Fruit fly (Drosophila melanogaster) whole organism, embryonic: ENCODE results near the gene Pif1A.

Experiments
- Bgb ChIP-seq: fragments of 200-800 bp; sonication (Bioruptor generic); IDR thresholded peaks from 2 replicates; pipeline ENCODE4 v1.3.6; 2022; ENCODE audit warnings: missing biosample characterization, missing genetic modification characterization; ENCODE audit not compliant: partially characterized antibody
- CG10147 ChIP-seq: fragments of 200-800 bp; sonication (Bioruptor generic); optimal IDR thresholded peaks from 2 replicates; lab custom pipeline; 2019; ENCODE audit warnings: missing biosample characterization, mild to moderate bottlenecking, missing genetic modification characterization, moderate library complexity
- CG11695 ChIP-seq: fragments of 200-800 bp; sonication (Bioruptor generic); IDR thresholded peaks from 3 replicates; pipeline ENCODE4 v1.3.6; 2022; ENCODE audit warnings: missing biosample characterization, missing genetic modification characterization
- CG11723 ChIP-seq: fragments of 200-800 bp; sonication (Bioruptor generic); optimal IDR thresholded peaks from 2 replicates; lab custom pipeline; 2017; ENCODE audit warnings: missing biosample characterization, mild to moderate bottlenecking, missing genetic modification characterization
- CG12155 ChIP-seq: fragments of 200-800 bp; sonication (Bioruptor generic); optimal IDR thresholded peaks from 3 replicates; lab custom pipeline; 2016; ENCODE audit warnings: missing biosample characterization, missing genetic modification characterization
- CG12219 ChIP-seq: fragments of 200-800 bp; sonication (Bioruptor generic); optimal IDR thresholded peaks from 3 replicates; lab custom pipeline; 2018; ENCODE audit warnings: missing biosample characterization, mild to moderate bottlenecking, missing genetic modification characterization
- CG14441 ChIP-seq: fragments of 200-800 bp; sonication (Bioruptor generic); IDR thresholded peaks from 2 replicates; pipeline ENCODE4 v1.3.6; 2022; ENCODE audit warnings: missing biosample characterization, missing genetic modification characterization
- CG16815 ChIP-seq: fragments of 200-800 bp; sonication (Bioruptor generic); optimal IDR thresholded peaks from 3 replicates; lab custom pipeline; 2017; ENCODE audit warnings: missing biosample characterization, mild to moderate bottlenecking, missing genetic modification characterization
- CG18764 ChIP-seq: fragments of 200-800 bp; sonication (Bioruptor generic); optimal IDR thresholded peaks from 3 replicates; lab custom pipeline; 2016; ENCODE audit warnings: missing biosample characterization, missing genetic modification characterization
- CG2120 ChIP-seq: fragments of 200-800 bp; sonication (Bioruptor generic); optimal IDR thresholded peaks from 3 replicates; lab custom pipeline; 2016; ENCODE audit warnings: missing biosample characterization, missing genetic modification characterization
- CG30431 ChIP-seq: fragments of 200-800 bp; sonication (Bioruptor generic); optimal IDR thresholded peaks from 2 replicates; lab custom pipeline; 2017; ENCODE audit warnings: missing biosample characterization, missing genetic modification characterization
- CG3281 ChIP-seq: fragments of 200-800 bp; sonication (Bioruptor generic); optimal IDR thresholded peaks from 3 replicates; lab custom pipeline; 2017; ENCODE audit warnings: missing biosample characterization, mild to moderate bottlenecking, missing genetic modification characterization
- CG34224 ChIP-seq: fragments of 200-800 bp; sonication (Bioruptor generic); IDR thresholded peaks from 3 replicates; pipeline ENCODE4 v1.3.6; 2022; ENCODE audit warnings: missing biosample characterization, missing genetic modification characterization; ENCODE audit not compliant: partially characterized antibody
- CG3838 ChIP-seq: fragments of 200-800 bp; sonication (Bioruptor generic); optimal IDR thresholded peaks from 3 replicates; lab custom pipeline; 2016; ENCODE audit warnings: missing biosample characterization, missing genetic modification characterization
- CG42726 ChIP-seq: fragments of 200-800 bp; sonication (Bioruptor generic); IDR thresholded peaks from 2 replicates; pipeline ENCODE4 v1.3.6; 2022; ENCODE audit warnings: missing biosample characterization, missing genetic modification characterization; ENCODE audit not compliant: partially characterized antibody
- CG4328 ChIP-seq: fragments of 200-800 bp; sonication (Bioruptor generic); optimal IDR thresholded peaks from 3 replicates; lab custom pipeline; 2017; ENCODE audit warnings: missing biosample characterization, missing genetic modification reagents, missing genetic modification characterization
- CG4404 ChIP-seq: fragments of 200-800 bp; sonication (Bioruptor generic); IDR thresholded peaks from 2 replicates; pipeline ENCODE4 v1.3.6; 2022; ENCODE audit warnings: missing biosample characterization, missing genetic modification characterization
- CG4707 ChIP-seq: fragments of 200-800 bp; sonication (Bioruptor generic); optimal IDR thresholded peaks from 2 replicates; lab custom pipeline; 2018; ENCODE audit warnings: missing biosample characterization, mild to moderate bottlenecking, missing genetic modification characterization, moderate library complexity
- CG6683 ChIP-seq: fragments of 200-800 bp; sonication (Bioruptor generic); optimal IDR thresholded peaks from 2 replicates; lab custom pipeline; 2017; ENCODE audit warnings: missing biosample characterization, mild to moderate bottlenecking, missing genetic modification characterization, missing genetic modification reagents
- CG6813 ChIP-seq: fragments of 200-800 bp; sonication (Bioruptor generic); optimal IDR thresholded peaks from 2 replicates; lab custom pipeline; 2017; ENCODE audit warnings: missing biosample characterization, missing genetic modification characterization, mild to moderate bottlenecking, moderate library complexity, missing genetic modification reagents
- CG7839 ChIP-seq: fragments of 200-800 bp; sonication (Bioruptor generic); optimal IDR thresholded peaks from 3 replicates; lab custom pipeline; 2018; ENCODE audit warnings: missing biosample characterization, mild to moderate bottlenecking, missing genetic modification characterization, moderate library complexity
- CG7928 ChIP-seq: fragments of 200-800 bp; sonication (Bioruptor generic); optimal IDR thresholded peaks from 2 replicates; lab custom pipeline; 2017; ENCODE audit warnings: missing biosample characterization, mild to moderate bottlenecking, missing genetic modification characterization
- CG9215 ChIP-seq: fragments of 200-800 bp; sonication (Bioruptor generic); IDR thresholded peaks from 2 replicates; pipeline ENCODE4 v1.3.6; 2022; ENCODE audit warnings: missing biosample characterization, missing genetic modification characterization
- CG9727 ChIP-seq: fragments of 200-800 bp; sonication (Bioruptor generic); optimal IDR thresholded peaks from 3 replicates; lab custom pipeline; 2017; ENCODE audit warnings: missing biosample characterization, mild to moderate bottlenecking, missing genetic modification characterization
- CTCF ChIP-seq: fragments of 200-800 bp; sonication (Bioruptor generic); optimal IDR thresholded peaks from 2 replicates; lab custom pipeline; 2017; ENCODE audit warnings: missing biosample characterization, mild to moderate bottlenecking, missing genetic modification characterization, moderate library complexity
- D19B ChIP-seq: fragments of 200-800 bp; sonication (Bioruptor generic); optimal IDR thresholded peaks from 2 replicates; lab custom pipeline; 2017; ENCODE audit warnings: missing biosample characterization, mild to moderate bottlenecking, missing genetic modification characterization
- Dip2 ChIP-seq: fragments of 200-800 bp; sonication (Bioruptor generic); IDR thresholded peaks from 2 replicates; pipeline ENCODE4 v1.3.6; 2022; ENCODE audit warnings: missing biosample characterization, missing genetic modification characterization
- HmgD ChIP-seq: fragments of 200-800 bp; sonication (Bioruptor generic); optimal IDR thresholded peaks from 3 replicates; lab custom pipeline; 2016; ENCODE audit warnings: missing biosample characterization, missing genetic modification characterization
- Hr78 ChIP-seq, 2 experiments: fragments of 200-800 bp in 1 of 2; fragments of >200 bp in 1 of 2; sonication (Bioruptor generic) in 1 of 2; optimal IDR thresholded peaks; 2 replicates each; lab custom pipeline; 2017 to 2019; ENCODE audit warnings: missing biosample characterization in 2 of 2, missing genetic modification characterization in 2 of 2, mild to moderate bottlenecking in 1 of 2, moderate library complexity in 1 of 2
- Oli ChIP-seq: fragments of 200-800 bp; sonication (Bioruptor generic); optimal IDR thresholded peaks from 2 replicates; lab custom pipeline; 2018; ENCODE audit warnings: missing biosample characterization, mild to moderate bottlenecking, missing genetic modification characterization, moderate library complexity
- Optix ChIP-seq: fragments of 200-800 bp; sonication (Bioruptor generic); IDR thresholded peaks from 3 replicates; pipeline ENCODE4 v1.3.6; 2022; ENCODE audit warnings: missing biosample characterization, missing genetic modification characterization
- PHDP ChIP-seq: fragments of 200-800 bp; sonication (Bioruptor generic); optimal IDR thresholded peaks from 3 replicates; lab custom pipeline; 2018; ENCODE audit warnings: missing biosample characterization, mild to moderate bottlenecking, missing genetic modification characterization, moderate library complexity
- Ptx1 ChIP-seq: fragments of 200-800 bp; sonication (Bioruptor generic); IDR thresholded peaks from 2 replicates; pipeline ENCODE4 v1.3.6; 2022; ENCODE audit warnings: missing biosample characterization, missing genetic modification characterization
- Sin3A ChIP-seq: fragments of >200 bp; optimal IDR thresholded peaks from 2 replicates; lab custom pipeline; 2018
- bowl ChIP-seq: fragments of 200-800 bp; sonication (Bioruptor generic); IDR thresholded peaks from 2 replicates; pipeline ENCODE4 v1.3.6; 2022; ENCODE audit warnings: missing biosample characterization, missing genetic modification characterization
- caup ChIP-seq: fragments of 200-800 bp; sonication (Bioruptor generic); optimal IDR thresholded peaks from 3 replicates; lab custom pipeline; 2017; ENCODE audit warnings: missing biosample characterization, mild to moderate bottlenecking, missing genetic modification characterization, moderate library complexity; ENCODE audit not compliant: severe bottlenecking
- eve ChIP-seq, 2 experiments: fragments of >200 bp; optimal IDR thresholded peaks; 2 replicates each; lab custom pipeline; 2017; ENCODE audit warnings: missing biosample characterization in 2 of 2, missing genetic modification characterization in 2 of 2
- fd64A ChIP-seq: fragments of 200-800 bp; sonication (Bioruptor generic); optimal IDR thresholded peaks from 3 replicates; lab custom pipeline; 2018; ENCODE audit warnings: missing biosample characterization, mild to moderate bottlenecking, missing genetic modification characterization
- fd96Cb ChIP-seq: fragments of 200-800 bp; sonication (Bioruptor generic); optimal IDR thresholded peaks from 2 replicates; lab custom pipeline; 2018; ENCODE audit warnings: missing biosample characterization, mild to moderate bottlenecking, missing genetic modification characterization, moderate library complexity
- gce ChIP-seq: fragments of 200-800 bp; sonication (Bioruptor generic); IDR thresholded peaks from 3 replicates; pipeline ENCODE4 v1.3.6; 2022; ENCODE audit warnings: missing biosample characterization, missing genetic modification characterization
- grau ChIP-seq: fragments of 200-800 bp; optimal IDR thresholded peaks from 3 replicates; lab custom pipeline; 2019; ENCODE audit warnings: missing biosample characterization, mild to moderate bottlenecking, missing genetic modification characterization, moderate library complexity
- gro ChIP-seq: fragments of 200-800 bp; sonication (Bioruptor generic); optimal IDR thresholded peaks from 2 replicates; lab custom pipeline; 2016; ENCODE audit warnings: missing biosample characterization, missing genetic modification characterization
- hth ChIP-seq: fragments of >200 bp; optimal IDR thresholded peaks from 2 replicates; lab custom pipeline; 2017; ENCODE audit warnings: inconsistent platforms
- luna ChIP-seq: fragments of 200-800 bp; sonication (Bioruptor generic); optimal IDR thresholded peaks from 2 replicates; lab custom pipeline; 2016; ENCODE audit warnings: missing biosample characterization, missing genetic modification characterization
- sima ChIP-seq: fragments of 200-800 bp; sonication (Bioruptor generic); optimal IDR thresholded peaks from 2 replicates; lab custom pipeline; 2016; ENCODE audit warnings: missing biosample characterization, missing genetic modification characterization
- sob ChIP-seq: fragments of 200-800 bp; sonication (Bioruptor generic); IDR thresholded peaks from 2 replicates; pipeline ENCODE4 v1.3.6; 2022; ENCODE audit warnings: missing biosample characterization, missing genetic modification characterization
- tin ChIP-seq: fragments of 200-800 bp; sonication (Bioruptor generic); optimal IDR thresholded peaks from 3 replicates; lab custom pipeline; 2016; ENCODE audit warnings: missing biosample characterization, missing genetic modification characterization
- trem ChIP-seq: fragments of 200-800 bp; optimal IDR thresholded peaks from 3 replicates; lab custom pipeline; 2019; ENCODE audit warnings: missing biosample characterization, mild to moderate bottlenecking, missing genetic modification characterization, moderate library complexity
- tup ChIP-seq: fragments of 200-800 bp; sonication (Bioruptor generic); optimal IDR thresholded peaks from 2 replicates; lab custom pipeline; 2016; ENCODE audit warnings: missing biosample characterization, mild to moderate bottlenecking, missing genetic modification characterization, moderate library complexity
- wek ChIP-seq: fragments of 200-800 bp; sonication (Bioruptor generic); optimal IDR thresholded peaks from 3 replicates; lab custom pipeline; 2018; ENCODE audit warnings: missing biosample characterization, mild to moderate bottlenecking, missing genetic modification characterization, moderate library complexity
- wor ChIP-seq: fragments of 200-800 bp; sonication (Bioruptor generic); IDR thresholded peaks from 2 replicates; pipeline ENCODE4 v1.3.6; 2022; ENCODE audit warnings: missing biosample characterization, missing genetic modification characterization
- zf30C ChIP-seq: fragments of 200-800 bp; sonication (Bioruptor generic); optimal IDR thresholded peaks from 3 replicates; lab custom pipeline; 2018; ENCODE audit warnings: missing biosample characterization, mild to moderate bottlenecking, missing genetic modification characterization

The Pif1A gene

DNA sequence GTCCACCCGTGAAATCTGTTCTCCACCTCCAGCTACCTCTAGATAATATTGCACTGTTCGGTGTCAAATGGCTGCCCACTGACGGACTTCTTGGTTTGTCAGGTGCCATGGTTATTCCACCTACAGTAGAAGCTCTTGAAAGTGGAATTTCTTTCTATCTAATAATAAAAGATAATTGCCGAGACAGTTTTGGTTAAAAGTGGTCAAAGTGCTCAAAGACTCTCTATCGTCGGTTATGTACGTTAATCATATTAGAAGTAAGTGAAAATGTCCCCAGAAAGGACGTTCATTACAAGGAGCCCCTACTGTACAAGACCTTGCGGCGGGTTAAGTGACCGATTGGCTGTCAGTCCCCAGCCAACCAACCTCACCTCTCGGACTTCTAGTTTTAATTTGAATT lies 56.8 kb downstream of the Pif1A start (continued):
- TF ChIP-seq CG3281 (GFP tag; lab: Kevin White, UChicago): peak; percentile 11
- TF ChIP-seq CG4404 (GFP tag; lab: Robert Waterston, UW): 0 out of 2 replicates have a peak, but pooled peaks have one; percentile 15
- TF ChIP-seq CG11695: peak; percentile 42; the same call in 2 of the 3 replicates
- peak; percentile 16 for TF ChIP-seq tup (GFP tag; lab: Kevin White, UChicago)
- TF ChIP-seq Hr78 (GFP tag; optimal IDR thresholded peaks at IDR 0.05; lab: Kevin White, UChicago): no peak
- TF ChIP-seq gce (GFP tag; lab: Robert Waterston, UW): 0 out of 3 replicates have a peak, but pooled peaks have one; percentile 14
- peak; percentile 42; the same call in 1 of the 2 replicates for TF ChIP-seq sob
- no peak for TF ChIP-seq D19B (GFP tag; lab: Kevin White, UChicago)
- TF ChIP-seq CG7839 (tag; lab: Kevin White, UChicago): no peak
- TF ChIP-seq Bgb (GFP tag; lab: Robert Waterston, UW): no peak
- TF ChIP-seq fd64A: no peak
- no peak for TF ChIP-seq CG6683
- TF ChIP-seq CG3838: no peak
- no peak for TF ChIP-seq luna (GFP tag; lab: Kevin White, UChicago)
- TF ChIP-seq eve (GFP tag; optimal IDR thresholded peaks at IDR 0.05; lab: Kevin White, UChicago): peak in 1 of 2 experiments; percentile 13
- TF ChIP-seq Oli (tag; lab: Kevin White, UChicago): peak; percentile 62
- TF ChIP-seq fd96Cb (tag; lab: Kevin White, UChicago): no peak
- TF ChIP-seq Optix (GFP tag; lab: Robert Waterston, UW): no peak
- TF ChIP-seq Ptx1 (GFP tag; lab: Robert Waterston, UW): peak; percentile 77
- no peak for TF ChIP-seq wek (GFP tag; lab: Kevin White, UChicago)
- no peak for TF ChIP-seq CG10147 (GFP tag; lab: Kevin White, UChicago)
- no peak for TF ChIP-seq CTCF
- TF ChIP-seq caup (GFP tag; lab: Kevin White, UChicago): peak; percentile 15
- no peak for TF ChIP-seq CG4328 (GFP tag; lab: Kevin White, UChicago)
- TF ChIP-seq HmgD (GFP tag; lab: Kevin White, UChicago): no peak
- TF ChIP-seq bowl: no peak
- TF ChIP-seq CG16815 (GFP tag; lab: Kevin White, UChicago): peak; percentile 43
- no peak for TF ChIP-seq CG12155
- no peak for TF ChIP-seq CG42726 (GFP tag; lab: Robert Waterston, UW)
- TF ChIP-seq CG9215 (GFP tag; lab: Robert Waterston, UW): peak; percentile 23; the same call in 1 of the 2 replicates
- TF ChIP-seq CG14441: peak; percentile 52
- TF ChIP-seq hth (lab: Kevin White, UChicago): no peak
- TF ChIP-seq gro (GFP tag; lab: Kevin White, UChicago): no peak
- TF ChIP-seq wor (GFP tag; lab: Robert Waterston, UW): no peak
- TF ChIP-seq CG18764 (GFP tag; lab: Kevin White, UChicago): peak; percentile 7
- TF ChIP-seq Sin3A (lab: Kevin White, UChicago): no peak
- TF ChIP-seq Dip2: no peak
- no peak for TF ChIP-seq sima
- no peak for TF ChIP-seq CG9727 (GFP tag; lab: Kevin White, UChicago)
- TF ChIP-seq CG2120: peak; percentile 63
- no peak for TF ChIP-seq CG4707 (GFP tag; lab: Kevin White, UChicago)
- peak; percentile 22 for TF ChIP-seq tin (GFP tag; lab: Kevin White, UChicago)
- TF ChIP-seq CG11723: peak; percentile 18
- peak; percentile 22 for TF ChIP-seq CG30431 (GFP tag; lab: Kevin White, UChicago)
- peak; percentile 52 for TF ChIP-seq PHDP (tag; lab: Kevin White, UChicago)
- no peak for TF ChIP-seq CG6813 (GFP tag; lab: Kevin White, UChicago)
- TF ChIP-seq CG34224 (GFP tag; lab: Robert Waterston, UW): no peak
- no peak for TF ChIP-seq trem (tag; lab: Kevin White, UChicago)
- peak; percentile 39 for TF ChIP-seq CG12219 (GFP tag; lab: Kevin White, UChicago)
- TF ChIP-seq zf30C: no peak
- peak; percentile 91 for TF ChIP-seq grau (tag; lab: Kevin White, UChicago)
- no peak for TF ChIP-seq CG7928 (GFP tag; lab: Kevin White, UChicago)
